Worm (Caenorhabditis elegans) whole organism, L1 larva: Measurements from ENCODE around the gene plc-1.

Experiments used
- efl-1 ChIP-seq, 4 experiments: fragments of 150-350 bp; optimal IDR thresholded peaks in 3 of 4; peaks in 1 of 4; 1 replicate in 1 of 4; 2 replicates in 3 of 4; lab custom pipeline; 2014; ENCODE audit warnings: missing biosample characterization in 2 of 4, missing genetic modification characterization in 2 of 4, missing genetic modification reagents in 2 of 4
- fos-1 ChIP-seq: fragments of 150-350 bp; optimal IDR thresholded peaks from 2 replicates; lab custom pipeline; 2014; ENCODE audit warnings: missing biosample characterization, missing genetic modification characterization

ce11 chrX:10783822-10784221, 54.6 kb downstream of the plc-1 start, which contains the start of gene clc-4:
- TF ChIP-seq efl-1 (optimal IDR thresholded peaks at IDR 0.05; lab: Kevin White, UChicago), result no peak
- TF ChIP-seq efl-1 (GFP tag; optimal IDR thresholded peaks at IDR 0.05 in 1 of 2; lab: Kevin White, UChicago), result no peak
- no peak for TF ChIP-seq fos-1 (tag; lab: Kevin White, UChicago)
